Worm (Caenorhabditis elegans) whole organism, L1 larva: ENCODE results near the gene ugt-10.

ENCODE experiments used
- C04F5.9 ChIP-seq: sonication (generic microtip); optimal IDR thresholded peaks from 2 replicates; lab custom pipeline; 2016; ENCODE audit warnings: missing genetic modification characterization, missing compliant biosample characterization
- ama-1 ChIP-seq: fragments of 150-350 bp; optimal IDR thresholded peaks from 2 replicates; lab custom pipeline; 2014
- ces-1 ChIP-seq: fragments of 150-350 bp; optimal IDR thresholded peaks from 2 replicates; lab custom pipeline; 2014; ENCODE audit warnings: missing biosample characterization, missing genetic modification reagents, missing genetic modification characterization
- fkh-10 ChIP-seq: sonication (generic microtip); optimal IDR thresholded peaks from 2 replicates; lab custom pipeline; 2017; ENCODE audit warnings: missing biosample characterization, missing genetic modification reagents, missing genetic modification characterization
- hpl-2 ChIP-seq: fragments of 150-350 bp; optimal IDR thresholded peaks from 2 replicates; lab custom pipeline; 2014; ENCODE audit warnings: missing biosample characterization, missing genetic modification reagents, missing genetic modification characterization
- jun-1 ChIP-seq: fragments of 150-350 bp; optimal IDR thresholded peaks from 2 replicates; lab custom pipeline; 2014; ENCODE audit warnings: missing biosample characterization, missing genetic modification reagents, missing genetic modification characterization
- lin-15B ChIP-seq: fragments of 150-350 bp; sonication (generic microtip); optimal IDR thresholded peaks from 3 replicates; lab custom pipeline; 2014; ENCODE audit warnings: missing biosample characterization, missing genetic modification characterization
- nhr-11 ChIP-seq: fragments of 150-350 bp; optimal IDR thresholded peaks from 2 replicates; lab custom pipeline; 2014; ENCODE audit warnings: missing biosample characterization, missing genetic modification characterization
- nhr-12 ChIP-seq: sonication (generic microtip); optimal IDR thresholded peaks from 2 replicates; lab custom pipeline; 2017; ENCODE audit warnings: missing biosample characterization, missing genetic modification characterization
- nhr-28 ChIP-seq: fragments of 150-350 bp; optimal IDR thresholded peaks from 2 replicates; lab custom pipeline; 2014; ENCODE audit warnings: missing biosample characterization, missing genetic modification characterization
- nhr-76 ChIP-seq: sonication (generic microtip); optimal IDR thresholded peaks from 2 replicates; lab custom pipeline; 2017; ENCODE audit warnings: missing biosample characterization, missing genetic modification characterization
- pag-3 ChIP-seq: sonication (generic microtip); optimal IDR thresholded peaks from 2 replicates; lab custom pipeline; 2017; ENCODE audit warnings: missing genetic modification characterization, mild to moderate bottlenecking, missing compliant biosample characterization, antibody characterized with exemption, borderline replicate concordance; ENCODE audit not compliant: insufficient read depth
- pqm-1 ChIP-seq: sonication (generic microtip); optimal IDR thresholded peaks from 3 replicates; lab custom pipeline; 2017; ENCODE audit warnings: missing biosample characterization, missing genetic modification characterization
- vab-15 ChIP-seq: sonication (generic microtip); optimal IDR thresholded peaks from 2 replicates; lab custom pipeline; 2017; ENCODE audit warnings: missing genotype, mild to moderate bottlenecking, missing genetic modification characterization, missing compliant biosample characterization

DNA sequence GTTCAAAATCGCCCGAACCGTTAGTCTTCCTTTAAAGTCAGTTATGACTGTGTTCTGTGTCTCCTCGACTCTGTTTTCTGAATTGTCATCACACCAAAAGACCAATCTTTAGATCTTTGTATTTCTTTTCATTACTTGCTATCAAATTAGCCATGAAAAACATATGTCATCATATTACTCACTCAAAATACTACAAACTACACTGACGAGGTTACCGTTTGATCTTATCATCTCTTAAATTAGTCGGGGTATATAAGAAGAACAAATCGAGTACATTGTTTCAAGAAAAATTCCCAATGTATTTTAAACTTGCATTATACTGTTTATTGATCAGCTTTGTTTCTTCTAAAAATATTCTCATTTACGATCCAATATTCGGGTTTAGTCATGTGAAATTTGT, 8.7 kb upstream of the ugt-10 start, which contains the start of gene ugt-13:
- no peak for TF ChIP-seq fkh-10 (GFP tag; lab: Kevin White, UChicago)
- TF ChIP-seq ama-1 (lab: Kevin White, UChicago), result no peak
- TF ChIP-seq hpl-2 (GFP tag; lab: Kevin White, UChicago), result no peak
- no peak for TF ChIP-seq pqm-1 (tag; lab: Kevin White, UChicago)
- no peak for TF ChIP-seq nhr-12
- TF ChIP-seq pag-3 (tag; lab: Kevin White, UChicago), result no peak
- no peak for TF ChIP-seq jun-1 (tag; lab: Kevin White, UChicago)
- TF ChIP-seq nhr-76 (tag; lab: Kevin White, UChicago), result no peak
- TF ChIP-seq lin-15B (tag; lab: Kevin White, UChicago), result no peak
- peak; percentile 23 for TF ChIP-seq nhr-28 (tag; lab: Kevin White, UChicago)
- no peak for TF ChIP-seq C04F5.9 (tag; lab: Kevin White, UChicago)
- no peak for TF ChIP-seq nhr-11 (tag; lab: Kevin White, UChicago)
- TF ChIP-seq vab-15, result no peak
- TF ChIP-seq ces-1 (GFP tag; lab: Kevin White, UChicago), result no peak
